Fruit fly (Drosophila melanogaster): ENCODE data around the gene CG4374.

DNA sequence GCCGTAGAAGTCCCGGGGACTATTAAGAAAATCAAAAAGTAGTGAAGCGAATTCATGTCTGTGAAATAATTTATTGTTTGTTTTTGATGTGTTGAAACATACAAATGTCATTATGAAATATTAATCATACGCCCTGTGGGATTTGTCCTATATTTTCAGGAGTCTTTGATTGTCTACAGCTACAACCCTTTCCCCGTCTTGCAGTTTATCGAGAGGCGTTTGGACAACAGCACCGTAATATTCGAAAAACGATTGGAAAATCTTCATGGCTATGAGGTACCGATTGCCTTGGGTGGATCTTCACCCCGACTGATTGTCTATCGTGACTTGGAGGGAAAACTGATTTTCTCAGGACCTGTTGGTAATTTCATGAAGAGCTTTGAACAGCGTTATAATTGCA lies 68.5 kb downstream of the CG4374 start, which contains the start of gene CG17380:
- TF ChIP-seq Clk (GFP tag; optimal IDR thresholded peaks at IDR 0.05) (no peak), CG11617 (GFP tag; optimal IDR thresholded peaks at IDR 0.05) (no peak), CG5204 (GFP tag; optimal IDR thresholded peaks at IDR 0.05) (no peak)

All from whole organism, adult.